Worm (Caenorhabditis elegans) whole organism, midembryonic: ENCODE results near the gene C03E10.1.

Source experiments
- T22C8.4 ChIP-seq: fragments of 200-800 bp; sonication (Bioruptor generic); IDR thresholded peaks from 2 replicates; pipeline ENCODE4 v1.3.6; 2022; ENCODE audit warnings: missing genetic modification characterization, missing compliant biosample characterization
- cog-1 ChIP-seq: sonication (generic microtip); optimal IDR thresholded peaks from 2 replicates; lab custom pipeline; 2016; ENCODE audit warnings: missing genetic modification characterization, missing compliant biosample characterization
- flt-1 ChIP-seq: fragments of 200-800 bp; sonication (Bioruptor generic); IDR thresholded peaks from 2 replicates; pipeline ENCODE4 v1.3.6; 2022; ENCODE audit warnings: missing genetic modification characterization, missing compliant biosample characterization
- klf-2 ChIP-seq: fragments of 200-800 bp; sonication (Bioruptor generic); conservative IDR thresholded peaks from 2 replicates; pipeline ENCODE4 v1.3.6; 2022; ENCODE audit warnings: missing genetic modification reagents, missing genetic modification characterization, missing compliant biosample characterization
- med-1 ChIP-seq: sonication (generic microtip); optimal IDR thresholded peaks from 2 replicates; lab custom pipeline; 2017; ENCODE audit warnings: missing genetic modification characterization, mild to moderate bottlenecking, missing compliant biosample characterization, antibody characterized with exemption, missing genetic modification reagents; ENCODE audit not compliant: insufficient read depth
- ref-1 ChIP-seq: fragments of 200-800 bp; sonication (Bioruptor generic); conservative IDR thresholded peaks from 2 replicates; pipeline ENCODE4 v1.3.6; 2022; ENCODE audit warnings: missing genetic modification reagents, missing genetic modification characterization, missing compliant biosample characterization
- tab-1 ChIP-seq: fragments of 200-800 bp; sonication (Bioruptor generic); IDR thresholded peaks from 2 replicates; pipeline ENCODE4 v1.3.6; 2022; ENCODE audit warnings: missing genetic modification characterization, missing compliant biosample characterization
- ztf-29 ChIP-seq: fragments of 200-800 bp; sonication (Bioruptor generic); IDR thresholded peaks from 2 replicates; pipeline ENCODE4 v1.3.6; 2022; ENCODE audit warnings: missing genetic modification reagents, missing genetic modification characterization, missing compliant biosample characterization

DNA sequence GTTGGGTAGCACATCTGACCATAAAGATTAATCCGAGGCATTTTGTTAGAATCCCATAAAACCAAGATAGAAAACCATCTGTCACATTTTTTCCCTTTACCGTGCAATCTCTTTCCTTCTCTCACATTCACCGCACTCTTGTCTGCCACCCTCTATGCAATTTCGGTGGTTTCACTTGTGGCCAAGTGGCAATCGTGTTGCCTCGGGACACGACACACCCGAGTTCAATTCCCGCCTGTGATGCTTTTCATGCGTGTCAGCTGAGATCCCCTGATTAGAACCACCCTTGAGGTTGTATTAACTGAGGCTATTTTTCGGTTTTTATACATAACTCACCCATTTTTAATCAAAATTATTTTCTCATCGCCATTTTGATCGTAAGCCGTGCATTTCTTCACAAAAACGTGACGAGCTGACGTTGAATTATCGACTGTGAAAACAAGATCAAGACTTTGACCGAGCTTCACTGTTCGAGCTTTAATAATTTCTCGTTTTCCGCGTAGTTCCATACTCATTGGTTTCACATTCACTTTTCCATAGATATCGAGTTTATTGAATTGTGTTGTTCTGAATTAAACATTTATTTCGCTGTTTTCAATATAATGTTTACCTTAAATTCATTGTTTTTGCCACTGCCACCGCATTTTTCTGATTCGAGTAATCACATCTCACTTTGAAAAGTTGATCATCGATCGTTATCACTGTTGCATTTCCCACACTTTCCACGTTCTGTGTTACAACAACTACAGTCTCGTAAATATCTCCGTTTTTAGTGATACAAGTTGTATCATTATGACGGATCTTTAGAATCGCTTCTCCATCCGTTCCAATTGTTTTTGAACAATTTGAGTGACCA is 23.3 kb downstream of the C03E10.1 start:
- peak; percentile 99 for TF ChIP-seq flt-1 (GFP tag; lab: Robert Waterston, UW)
- TF ChIP-seq cog-1 (tag; lab: Kevin White, UChicago), result peak; percentile 98
- TF ChIP-seq med-1 (GFP tag; lab: Kevin White, UChicago), result peak; percentile 96
- TF ChIP-seq ref-1 (GFP tag; lab: Robert Waterston, UW), result peak; percentile 99
- TF ChIP-seq T22C8.4 (GFP tag; lab: Robert Waterston, UW), result peak; percentile 99
- TF ChIP-seq ztf-29, result peak; percentile 100
- TF ChIP-seq klf-2 (GFP tag; lab: Robert Waterston, UW), result peak; percentile 100
- peak; percentile 100 for TF ChIP-seq tab-1 (GFP tag; lab: Robert Waterston, UW)
